Worm (Caenorhabditis elegans) whole organism, L4 larva: Measurements from ENCODE around the gene C27A2.8.

ENCODE experiments used
- ama-1 ChIP-seq: fragments of 150-350 bp; optimal IDR thresholded peaks from 2 replicates; lab custom pipeline; 2014; ENCODE audit warnings: inconsistent platforms, mixed read lengths
- nhr-10 ChIP-seq: fragments of 150-350 bp; optimal IDR thresholded peaks from 2 replicates; lab custom pipeline; 2014; ENCODE audit warnings: missing biosample characterization, missing genetic modification characterization
- nhr-76 ChIP-seq: fragments of 150-350 bp; optimal IDR thresholded peaks from 2 replicates; lab custom pipeline; 2014; ENCODE audit warnings: missing biosample characterization, missing genetic modification characterization

- TF ChIP-seq nhr-76 (tag; lab: Kevin White, UChicago) (no peak), nhr-10 (tag; lab: Kevin White, UChicago) (no peak), ama-1 (no peak)
Observed at ce11 chrII:5081124-5081913, 13.5 kb upstream of the C27A2.8 start, which contains the start of gene dsh-2.
